Worm (Caenorhabditis elegans) whole organism, late embryonic: ENCODE measurements around the gene mfsd-8.

ENCODE experiments used
- ama-1 ChIP-seq: fragments of 150-350 bp; optimal IDR thresholded peaks from 2 replicates; lab custom pipeline; 2014
- ceh-14 ChIP-seq: sonication (generic microtip); optimal IDR thresholded peaks from 2 replicates; lab custom pipeline; 2016; ENCODE audit warnings: missing genotype, missing genetic modification characterization, missing compliant biosample characterization
- hlh-30 ChIP-seq: sonication (generic microtip); optimal IDR thresholded peaks from 2 replicates; lab custom pipeline; 2017; ENCODE audit warnings: antibody characterized with exemption, missing genetic modification characterization, missing compliant biosample characterization; ENCODE audit not compliant: insufficient read depth
- npax-4 ChIP-seq: sonication (generic microtip); optimal IDR thresholded peaks from 2 replicates; lab custom pipeline; 2016; ENCODE audit warnings: missing genetic modification characterization, missing compliant biosample characterization

DNA sequence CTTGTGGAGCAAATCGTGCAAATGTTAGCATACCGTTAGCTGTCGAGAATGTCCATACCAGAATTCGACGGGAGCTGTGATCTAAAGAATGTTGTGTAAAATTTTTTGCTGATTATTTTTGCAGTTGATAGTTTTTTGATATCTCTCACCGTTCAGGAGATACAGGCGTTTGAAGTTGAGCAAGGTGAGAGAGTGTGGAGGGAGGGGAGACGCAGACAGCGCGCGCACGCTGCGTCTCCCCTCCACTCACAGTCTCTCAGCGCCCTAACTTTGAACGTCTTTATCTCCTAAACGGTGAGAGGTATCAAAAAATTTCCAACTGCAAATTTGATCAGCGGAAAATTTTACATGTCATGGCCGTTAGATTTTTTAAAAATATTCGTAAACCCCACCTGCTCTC lies 27.1 kb upstream of the mfsd-8 start:
- TF ChIP-seq ama-1 (lab: Kevin White, UChicago) (no peak), hlh-30 (tag; lab: Kevin White, UChicago) (no peak), ceh-14 (tag; lab: Kevin White, UChicago) (no peak), npax-4 (tag; lab: Kevin White, UChicago) (no peak)
